Worm (Caenorhabditis elegans) whole organism, L2 larva: ENCODE results near the gene crh-2.

Experiments used
- lin-39 ChIP-seq: fragments of 150-350 bp; optimal IDR thresholded peaks from 2 replicates; lab custom pipeline; 2014; ENCODE audit warnings: missing biosample characterization, missing genetic modification reagents, missing genetic modification characterization
- nhr-11 ChIP-seq: fragments of 150-350 bp; optimal IDR thresholded peaks from 2 replicates; lab custom pipeline; 2014; ENCODE audit warnings: missing biosample characterization, missing genetic modification characterization
- unc-62 ChIP-seq: fragments of 150-350 bp; optimal IDR thresholded peaks from 2 replicates; lab custom pipeline; 2014; ENCODE audit warnings: missing biosample characterization, missing genetic modification reagents, missing genetic modification characterization

ce11 chrII:5187469-5187868 is at the start of gene crh-2:
- TF ChIP-seq unc-62 (GFP tag; lab: Kevin White, UChicago), result no peak
- TF ChIP-seq nhr-11 (tag; lab: Kevin White, UChicago), result no peak
- no peak for TF ChIP-seq lin-39 (tag; lab: Kevin White, UChicago)
